Fruit fly (Drosophila melanogaster): ENCODE data around the gene smog.
A peak's percentile ranks its signal among the peaks of the same experiment; 100 is the strongest.

The smog gene

dm6 chr2L:4821319-4821717 is 31.3 kb upstream of the smog start:
- TF ChIP-seq slou (GFP tag; optimal IDR thresholded peaks at IDR 0.05) (peak; percentile 58), CG33557 (GFP tag; optimal IDR thresholded peaks at IDR 0.05) (no peak), HLH54F (GFP tag; optimal IDR thresholded peaks at IDR 0.05) (peak; percentile 36), CG10209 (GFP tag; optimal IDR thresholded peaks at IDR 0.05) (peak; percentile 73), cwo (GFP tag; optimal IDR thresholded peaks at IDR 0.05) (peak; percentile 85), zfh1 (GFP tag; IDR thresholded peaks at IDR 0.05) (peak; percentile 69), PHDP (tag; optimal IDR thresholded peaks at IDR 0.05) (peak; percentile 75), CG8359 (GFP tag; optimal IDR thresholded peaks at IDR 0.05; ENCODE audit: borderline replicate concordance) (peak; percentile 22), Xbp1 (GFP tag; optimal IDR thresholded peaks at IDR 0.05) (peak; percentile 46), Sry-β (GFP tag; optimal IDR thresholded peaks at IDR 0.05) (no peak), Atf3 (GFP tag; optimal IDR thresholded peaks at IDR 0.05) (no peak), CG9215 (GFP tag; IDR thresholded peaks at IDR 0.05) (peak; percentile 64), CG17612 (GFP tag; IDR thresholded peaks at IDR 0.05) (no peak), HHEX (GFP tag; optimal IDR thresholded peaks at IDR 0.05) (peak; percentile 75), Hmr (GFP tag; optimal IDR thresholded peaks at IDR 0.05) (peak; percentile 83), tgo (GFP tag; IDR thresholded peaks at IDR 0.05) (peak; percentile 63), ro (GFP tag; IDR thresholded peaks at IDR 0.05) (no peak), so (GFP tag; IDR thresholded peaks at IDR 0.05) (peak; percentile 79), Ets65A (GFP tag) (peak; percentile 95), fru (optimal IDR thresholded peaks at IDR 0.05) (no peak), wor (GFP tag; IDR thresholded peaks at IDR 0.05) (peak; percentile 40), Max (GFP tag; optimal IDR thresholded peaks at IDR 0.05) (no peak), CG3726 (GFP tag; IDR thresholded peaks at IDR 0.05) (no peak), Optix (GFP tag; IDR thresholded peaks at IDR 0.05) (peak; percentile 55; the same call in 1 of the 3 replicates), Stat92E (GFP tag; optimal IDR thresholded peaks at IDR 0.05) (no peak), CG8944 (GFP tag; optimal IDR thresholded peaks at IDR 0.05) (no peak), CG3163 (GFP tag; optimal IDR thresholded peaks at IDR 0.05) (no peak), trh (GFP tag; optimal IDR thresholded peaks at IDR 0.05) (no peak), ssp (GFP tag; IDR thresholded peaks at IDR 0.05) (no peak; the same call in 1 of the 2 replicates), CG32772 (GFP tag; IDR thresholded peaks at IDR 0.05) (peak; percentile 55; the same call in 1 of the 2 replicates), Dip3 (GFP tag; optimal IDR thresholded peaks at IDR 0.05) (peak; percentile 4), CG10543 (GFP tag; optimal IDR thresholded peaks at IDR 0.05) (peak; percentile 19), al (GFP tag; IDR thresholded peaks at IDR 0.05) (peak; percentile 51; the same call in 1 of the 2 replicates), lilli (GFP tag; optimal IDR thresholded peaks at IDR 0.05) (peak; percentile 64), CrebB (tag; optimal IDR thresholded peaks at IDR 0.05) (no peak), caup (GFP tag; optimal IDR thresholded peaks at IDR 0.05; ENCODE audit: severe bottlenecking) (peak; percentile 80), Jarid2 (GFP tag; optimal IDR thresholded peaks at IDR 0.05) (no peak), ase (GFP tag; IDR thresholded peaks at IDR 0.05) (0 out of 3 replicates have a peak, but pooled peaks have one; percentile 31), CG15601 (tag; optimal IDR thresholded peaks at IDR 0.05) (peak; percentile 57), NFAT (GFP tag; IDR thresholded peaks at IDR 0.05) (peak; percentile 62; the same call in 1 of the 2 replicates), pho (GFP tag; optimal IDR thresholded peaks at IDR 0.05) (peak; percentile 49), gro (GFP tag; optimal IDR thresholded peaks at IDR 0.05) (peak; percentile 56), Atf-2 (GFP tag; optimal IDR thresholded peaks at IDR 0.05) (peak; percentile 51), peb (GFP tag; IDR thresholded peaks at IDR 0.05) (0 out of 2 replicates have a peak, but pooled peaks have one; percentile 31), CG2129 (GFP tag; IDR thresholded peaks at IDR 0.05; ENCODE audit: partially characterized antibody) (no peak), CG10462 (GFP tag; optimal IDR thresholded peaks at IDR 0.05) (no peak), jigr1 (GFP tag; IDR thresholded peaks at IDR 0.05) (no peak; the same call in 2 of the 3 replicates), CG11456 (GFP tag; IDR thresholded peaks at IDR 0.05) (peak; percentile 74), CG8281 (tag; optimal IDR thresholded peaks at IDR 0.05) (no peak), sisA (GFP tag; IDR thresholded peaks at IDR 0.05) (peak; percentile 66), CG7963 (GFP tag; IDR thresholded peaks at IDR 0.05; ENCODE audit: partially characterized antibody) (no peak)
